Fruit fly (Drosophila melanogaster): ENCODE results near the gene CG34376.

Gene CG34376

dm6 chr3R:22461673-22462585 is 14.0 kb downstream of the CG34376 start, which contains the start of the genes Rpn7 and AP-2mu (continued):
- TF ChIP-seq nerfin-1 (tag; optimal IDR thresholded peaks at IDR 0.05) (peak; percentile 26), CG4730 (GFP tag; IDR thresholded peaks at IDR 0.05) (no peak), CG4617 (GFP tag; optimal IDR thresholded peaks at IDR 0.05; ENCODE audit: borderline replicate concordance) (peak; percentile 11), sd (tag; optimal IDR thresholded peaks at IDR 0.05) (peak; percentile 7), Myb (GFP tag; optimal IDR thresholded peaks at IDR 0.05) (no peak), wdn (GFP tag; IDR thresholded peaks at IDR 0.05) (no peak), ara (GFP tag; IDR thresholded peaks at IDR 0.05) (no peak), ap (GFP tag; IDR thresholded peaks at IDR 0.05) (no peak), Lhr (GFP tag; optimal IDR thresholded peaks at IDR 0.05) (peak; percentile 16), Elba2 (GFP tag; optimal IDR thresholded peaks at IDR 0.05) (peak; percentile 95), row (GFP tag; IDR thresholded peaks at IDR 0.05) (peak; percentile 28; the same call in 1 of the 3 replicates), CoRest (tag; optimal IDR thresholded peaks at IDR 0.05) (peak; percentile 53), CG10543 (GFP tag; optimal IDR thresholded peaks at IDR 0.05) (no peak), insv (GFP tag; optimal IDR thresholded peaks at IDR 0.05) (peak in 1 of 2 experiments; percentile 93), pros (GFP tag; optimal IDR thresholded peaks at IDR 0.05) (no peak), lola (GFP tag; optimal IDR thresholded peaks at IDR 0.05) (peak in 1 of 3 experiments; percentile 37), grau (tag; optimal IDR thresholded peaks at IDR 0.05) (no peak), CG9797 (GFP tag; optimal IDR thresholded peaks at IDR 0.05) (peak; percentile 75), slbo (GFP tag; IDR thresholded peaks at IDR 0.05) (peak; percentile 11; the same call in 1 of the 2 replicates), MESR4 (GFP tag; optimal IDR thresholded peaks at IDR 0.05) (peak; percentile 57), CG12391 (tag; optimal IDR thresholded peaks at IDR 0.05) (peak; percentile 66), CG10979 (tag; optimal IDR thresholded peaks at IDR 0.05) (no peak), nmo (GFP tag; optimal IDR thresholded peaks at IDR 0.05) (peak; percentile 53), lmd (GFP tag; IDR thresholded peaks at IDR 0.05) (no peak), schlank (tag; optimal IDR thresholded peaks at IDR 0.05) (no peak), CG2199 (GFP tag; IDR thresholded peaks at IDR 0.05) (no peak), CG10565 (GFP tag; optimal IDR thresholded peaks at IDR 0.05) (no peak), Dp (GFP tag; optimal IDR thresholded peaks at IDR 0.05) (peak; percentile 40), CG7839 (tag; optimal IDR thresholded peaks at IDR 0.05) (peak; percentile 28), pzg (GFP tag; optimal IDR thresholded peaks at IDR 0.05) (peak; percentile 52), ERR (GFP tag; optimal IDR thresholded peaks at IDR 0.05) (no peak), CG11723 (GFP tag; optimal IDR thresholded peaks at IDR 0.05) (no peak), kni (GFP tag; optimal IDR thresholded peaks at IDR 0.05) (peak; percentile 10), CG18262 (tag; optimal IDR thresholded peaks at IDR 0.05) (peak; percentile 3), Dek (tag; optimal IDR thresholded peaks at IDR 0.05) (peak; percentile 29), Mad (GFP tag; optimal IDR thresholded peaks at IDR 0.05) (no peak), CG4282 (GFP tag; optimal IDR thresholded peaks at IDR 0.05) (no peak), CG6813 (GFP tag; optimal IDR thresholded peaks at IDR 0.05) (no peak), CG12769 (tag; optimal IDR thresholded peaks at IDR 0.05) (no peak), CG30020 (tag; optimal IDR thresholded peaks at IDR 0.05) (peak; percentile 82), CG4854 (GFP tag; optimal IDR thresholded peaks at IDR 0.05) (no peak), trem (tag; optimal IDR thresholded peaks at IDR 0.05) (peak; percentile 21), gfzf (GFP tag; optimal IDR thresholded peaks at IDR 0.05) (peak; percentile 64), CG3726 (GFP tag; IDR thresholded peaks at IDR 0.05) (no peak), CG10654 (GFP tag; optimal IDR thresholded peaks at IDR 0.05) (peak; percentile 1), onecut (GFP tag; IDR thresholded peaks at IDR 0.05) (peak; percentile 85), Bgb (GFP tag; IDR thresholded peaks at IDR 0.05; ENCODE audit: partially characterized antibody) (no peak)
